Worm (Caenorhabditis elegans) whole organism, mixed stage, embryonic: ENCODE data around the gene F57C2.4.
"Not testable (repeated sequence)": the region's sequence is repeated elsewhere in the genome, so short reads cannot be mapped to it uniquely, and the experiment has no call there.

ENCODE experiments used
- mls-2 ChIP-seq: sonication (generic microtip); optimal IDR thresholded peaks from 2 replicates; lab custom pipeline; 2016; ENCODE audit warnings: mild to moderate bottlenecking, missing genetic modification characterization, moderate library complexity, missing compliant biosample characterization
- nhr-12 ChIP-seq: fragments of 150-350 bp; optimal IDR thresholded peaks from 2 replicates; lab custom pipeline; 2014; ENCODE audit warnings: missing biosample characterization, missing genetic modification characterization
- nhr-237 ChIP-seq: fragments of 150-350 bp; optimal IDR thresholded peaks from 2 replicates; lab custom pipeline; 2014; ENCODE audit warnings: missing biosample characterization, missing genetic modification characterization
- pha-4 ChIP-seq: fragments of 150-350 bp; optimal IDR thresholded peaks from 2 replicates; lab custom pipeline; 2018; ENCODE audit warnings: missing biosample characterization, missing genetic modification reagents, missing genetic modification characterization
- sem-2 ChIP-seq: fragments of 200-800 bp; sonication (Bioruptor generic); optimal IDR thresholded peaks from 2 replicates; lab custom pipeline; 2018; ENCODE audit warnings: mild to moderate bottlenecking, missing genetic modification characterization, missing compliant biosample characterization
- snpc-4 ChIP-seq: fragments of 150-350 bp; optimal IDR thresholded peaks from 2 replicates; lab custom pipeline; 2014; ENCODE audit warnings: missing biosample characterization, missing genetic modification characterization
- unc-120 ChIP-seq: sonication (generic microtip); optimal IDR thresholded peaks from 2 replicates; lab custom pipeline; 2017; ENCODE audit warnings: missing genetic modification characterization, missing compliant biosample characterization; ENCODE audit not compliant: poor library complexity, severe bottlenecking
- unc-62 ChIP-seq: fragments of 150-350 bp; optimal IDR thresholded peaks from 2 replicates; lab custom pipeline; 2014; ENCODE audit warnings: missing biosample characterization, missing genetic modification reagents, missing genetic modification characterization

- not testable (repeated sequence) for TF ChIP-seq snpc-4 (tag; lab: Kevin White, UChicago); pha-4; sem-2; nhr-12 (tag; lab: Kevin White, UChicago); unc-62 (GFP tag; lab: Kevin White, UChicago)
- TF ChIP-seq nhr-237 (tag; lab: Kevin White, UChicago) (peak; percentile 81), mls-2 (tag; lab: Kevin White, UChicago) (peak; percentile 20), unc-120 (tag; lab: Kevin White, UChicago) (peak; percentile 25)
Observed at ce11 chrII:14561549-14562115, 36.5 kb downstream of the F57C2.4 start, which contains the start of gene mog-4.
